Fruit fly (Drosophila melanogaster): ENCODE data around the gene CG12715.
A peak's percentile ranks its signal among the peaks of the same experiment; 100 is the strongest.

The CG12715 gene

DNA sequence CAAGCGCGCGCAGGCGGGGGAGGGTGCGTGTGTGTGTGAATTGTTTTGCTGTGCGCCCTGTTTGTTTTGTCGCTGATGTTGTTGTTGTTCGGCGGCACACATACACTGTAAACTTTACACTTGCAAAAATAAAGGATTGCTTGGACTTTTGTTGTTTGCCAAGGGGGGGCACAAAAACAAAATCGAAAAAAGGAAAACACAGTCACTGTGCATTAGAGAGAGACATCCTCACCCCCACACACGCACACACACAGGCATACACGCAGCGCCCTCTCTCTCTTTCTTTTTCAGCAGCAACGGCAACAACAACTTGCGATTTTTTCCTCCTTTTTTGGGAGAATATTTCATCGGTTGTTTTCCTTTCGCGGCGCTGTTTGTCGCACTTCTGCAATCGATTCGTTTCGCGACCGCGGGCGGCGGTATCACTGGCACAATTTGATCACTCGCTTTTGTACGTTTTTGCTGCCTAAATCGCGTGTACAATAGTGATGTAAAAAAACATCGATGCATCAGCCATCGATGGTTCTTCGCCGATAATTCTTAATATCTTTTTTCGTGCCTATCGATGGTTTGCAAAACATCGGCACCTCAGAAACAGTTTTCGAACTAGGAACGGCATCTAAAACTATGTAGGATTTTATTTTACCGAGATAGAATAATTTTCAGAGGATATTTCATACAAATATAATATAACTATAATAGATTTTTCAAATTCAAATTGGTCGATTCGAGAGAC is 35.0 kb upstream of the CG12715 start, which contains the start of gene hep (continued):
- TF ChIP-seq Doc3 (GFP tag; IDR thresholded peaks at IDR 0.05; ENCODE audit: partially characterized antibody) (peak; percentile 65), CG16779 (GFP tag; IDR thresholded peaks at IDR 0.05) (no peak), Hr3 (GFP tag; optimal IDR thresholded peaks at IDR 0.05) (no peak), Abd-B (GFP tag; optimal IDR thresholded peaks at IDR 0.05) (no peak), ash1 (GFP tag; optimal IDR thresholded peaks at IDR 0.05) (no peak), CG11504 (tag; optimal IDR thresholded peaks at IDR 0.05) (no peak), Atf3 (GFP tag; optimal IDR thresholded peaks at IDR 0.05) (no peak), esg (GFP tag; conservative IDR thresholded peaks at IDR 0.05) (no peak), salm (tag; optimal IDR thresholded peaks at IDR 0.05) (no peak), Aef1 (GFP tag; IDR thresholded peaks at IDR 0.05) (no peak), Bgb (GFP tag; IDR thresholded peaks at IDR 0.05; ENCODE audit: partially characterized antibody) (peak; percentile 86), CG12219 (GFP tag; optimal IDR thresholded peaks at IDR 0.05) (no peak), CTCF (GFP tag; optimal IDR thresholded peaks at IDR 0.05) (no peak), maf-S (GFP tag; optimal IDR thresholded peaks at IDR 0.05) (no peak), CG3726 (GFP tag; IDR thresholded peaks at IDR 0.05) (no peak), CG2120 (GFP tag; optimal IDR thresholded peaks at IDR 0.05) (no peak), Dp (GFP tag; optimal IDR thresholded peaks at IDR 0.05) (no peak), en (GFP tag; optimal IDR thresholded peaks at IDR 0.05) (no peak), lov (optimal IDR thresholded peaks at IDR 0.05) (no peak), lov (GFP tag; IDR thresholded peaks at IDR 0.05) (no peak), Taf1 (GFP tag; IDR thresholded peaks at IDR 0.05) (no peak), CG7556 (GFP tag; optimal IDR thresholded peaks at IDR 0.05) (no peak), CG17612 (GFP tag; IDR thresholded peaks at IDR 0.05) (no peak), sug (tag; optimal IDR thresholded peaks at IDR 0.05) (no peak), CG10565 (GFP tag; optimal IDR thresholded peaks at IDR 0.05) (no peak), Dbx (GFP tag; IDR thresholded peaks at IDR 0.05) (no peak), CG7372 (GFP tag; IDR thresholded peaks at IDR 0.05) (no peak), dysf (GFP tag; IDR thresholded peaks at IDR 0.05) (no peak), CG1832 (GFP tag; optimal IDR thresholded peaks at IDR 0.05) (peak; percentile 69), Usf (GFP tag; optimal IDR thresholded peaks at IDR 0.05) (no peak), org-1 (GFP tag; optimal IDR thresholded peaks at IDR 0.05) (no peak), CG3281 (GFP tag; optimal IDR thresholded peaks at IDR 0.05) (no peak), CG10209 (GFP tag; optimal IDR thresholded peaks at IDR 0.05) (no peak), CG12236 (GFP tag; optimal IDR thresholded peaks at IDR 0.05) (no peak), Awh (GFP tag; IDR thresholded peaks at IDR 0.05) (no peak), wor (GFP tag; IDR thresholded peaks at IDR 0.05) (no peak), tio (GFP tag; optimal IDR thresholded peaks at IDR 0.05) (no peak), ab (GFP tag; optimal IDR thresholded peaks at IDR 0.05) (no peak), sens-2 (GFP tag; IDR thresholded peaks at IDR 0.05) (no peak), CG10321 (GFP tag; IDR thresholded peaks at IDR 0.05) (no peak), CG8089 (GFP tag; optimal IDR thresholded peaks at IDR 0.05) (no peak), Hr39 (optimal IDR thresholded peaks at IDR 0.05) (no peak), CG2712 (tag; optimal IDR thresholded peaks at IDR 0.05) (no peak), pho (GFP tag; optimal IDR thresholded peaks at IDR 0.05) (peak; percentile 5), chm (GFP tag; IDR thresholded peaks at IDR 0.05) (no peak), tap (tag; optimal IDR thresholded peaks at IDR 0.05) (no peak), gcm2 (GFP tag; optimal IDR thresholded peaks at IDR 0.05) (no peak), usp (GFP tag; optimal IDR thresholded peaks at IDR 0.05) (no peak), so (GFP tag; IDR thresholded peaks at IDR 0.05) (no peak), gem (tag; optimal IDR thresholded peaks at IDR 0.05) (no peak), peb (GFP tag; IDR thresholded peaks at IDR 0.05) (no peak), seq (GFP tag; IDR thresholded peaks at IDR 0.05) (no peak), Hmx (GFP tag; optimal IDR thresholded peaks at IDR 0.05) (no peak)
